Fruit fly (Drosophila melanogaster): ENCODE measurements around the gene Tango14.

The Tango14 gene

dm6 chr2L:1123078-1123818, 35.2 kb upstream of the Tango14 start (continued):
- TF ChIP-seq CG12104 (GFP tag; optimal IDR thresholded peaks at IDR 0.05): no peak
- no peak for TF ChIP-seq D (optimal IDR thresholded peaks at IDR 0.05)
- peak; percentile 67 for TF ChIP-seq D (GFP tag; optimal IDR thresholded peaks at IDR 0.05)
- TF ChIP-seq CG15269 (tag; optimal IDR thresholded peaks at IDR 0.05): no peak
- peak; percentile 56 for TF ChIP-seq CG17568 (GFP tag; optimal IDR thresholded peaks at IDR 0.05)
- TF ChIP-seq zf30C (GFP tag; optimal IDR thresholded peaks at IDR 0.05): no peak
- TF ChIP-seq odd (GFP tag; optimal IDR thresholded peaks at IDR 0.05): peak; percentile 20
- no peak for TF ChIP-seq CG14965 (GFP tag; optimal IDR thresholded peaks at IDR 0.05; ENCODE audit: borderline replicate concordance)
- 0 out of 3 replicates have a peak, but pooled peaks have one; percentile 40 for TF ChIP-seq z (GFP tag; IDR thresholded peaks at IDR 0.05)
- TF ChIP-seq CG33557 (GFP tag; optimal IDR thresholded peaks at IDR 0.05): peak; percentile 83
- no peak for TF ChIP-seq pzg (GFP tag; optimal IDR thresholded peaks at IDR 0.05)
- TF ChIP-seq pb (GFP tag; optimal IDR thresholded peaks at IDR 0.05): no peak
- TF ChIP-seq CG16779 (GFP tag; IDR thresholded peaks at IDR 0.05): no peak
- peak; percentile 88 for TF ChIP-seq sens (GFP tag)
- no peak for TF ChIP-seq CG16813 (GFP tag; IDR thresholded peaks at IDR 0.05; ENCODE audit: partially characterized antibody)
- TF ChIP-seq Atf-2 (GFP tag; optimal IDR thresholded peaks at IDR 0.05): no peak
- no peak for TF ChIP-seq pros (GFP tag; optimal IDR thresholded peaks at IDR 0.05)
- TF ChIP-seq CG11456 (GFP tag; IDR thresholded peaks at IDR 0.05): no peak
- no peak for TF ChIP-seq al (GFP tag; IDR thresholded peaks at IDR 0.05)
- TF ChIP-seq chinmo (GFP tag; IDR thresholded peaks at IDR 0.05; ENCODE audit: partially characterized antibody): no peak
- peak; percentile 5 for TF ChIP-seq run (tag; optimal IDR thresholded peaks at IDR 0.05)
- TF ChIP-seq Mad (GFP tag; optimal IDR thresholded peaks at IDR 0.05): no peak
- TF ChIP-seq tin (GFP tag; optimal IDR thresholded peaks at IDR 0.05): no peak
- TF ChIP-seq Meics (GFP tag; optimal IDR thresholded peaks at IDR 0.05): no peak
- TF ChIP-seq CG7271 (tag; optimal IDR thresholded peaks at IDR 0.05): peak; percentile 59
- peak; percentile 67 for TF ChIP-seq bab2 (GFP tag; optimal IDR thresholded peaks at IDR 0.05)
- no peak for TF ChIP-seq CG10147 (GFP tag; optimal IDR thresholded peaks at IDR 0.05)
- TF ChIP-seq gcm (GFP tag; optimal IDR thresholded peaks at IDR 0.05): peak; percentile 55
- TF ChIP-seq CG6813 (GFP tag; optimal IDR thresholded peaks at IDR 0.05): peak; percentile 74
- no peak for TF ChIP-seq CG32772 (GFP tag; IDR thresholded peaks at IDR 0.05)
- TF ChIP-seq dimm (GFP tag; IDR thresholded peaks at IDR 0.05): no peak
- no peak for TF ChIP-seq dati (GFP tag; IDR thresholded peaks at IDR 0.05)
- TF ChIP-seq Jarid2 (GFP tag; optimal IDR thresholded peaks at IDR 0.05): peak; percentile 4
- TF ChIP-seq Mes4 (GFP tag; optimal IDR thresholded peaks at IDR 0.05): no peak
- TF ChIP-seq luna (GFP tag; optimal IDR thresholded peaks at IDR 0.05): no peak
- TF ChIP-seq fd3F (GFP tag; optimal IDR thresholded peaks at IDR 0.05): no peak
- peak; percentile 46 for TF ChIP-seq oc (tag; optimal IDR thresholded peaks at IDR 0.05)
- TF ChIP-seq Awh (GFP tag; IDR thresholded peaks at IDR 0.05): no peak
- no peak for TF ChIP-seq prd (optimal IDR thresholded peaks at IDR 0.05)
- TF ChIP-seq prd (GFP tag; IDR thresholded peaks at IDR 0.05): no peak
- TF ChIP-seq sob (GFP tag; IDR thresholded peaks at IDR 0.05): no peak
- no peak for TF ChIP-seq eyg (GFP tag; optimal IDR thresholded peaks at IDR 0.05)
- no peak for TF ChIP-seq CG10321 (GFP tag; IDR thresholded peaks at IDR 0.05)
- no peak for TF ChIP-seq HLHmδ (GFP tag; optimal IDR thresholded peaks at IDR 0.05)
- TF ChIP-seq CG17359 (tag; optimal IDR thresholded peaks at IDR 0.05): peak; percentile 74
- TF ChIP-seq Xrp1 (GFP tag; IDR thresholded peaks at IDR 0.05): peak; percentile 81
- TF ChIP-seq hbn (GFP tag; IDR thresholded peaks at IDR 0.05; ENCODE audit: partially characterized antibody): no peak
- TF ChIP-seq Optix (GFP tag; IDR thresholded peaks at IDR 0.05): no peak
- TF ChIP-seq Nf-YA (GFP tag; IDR thresholded peaks at IDR 0.05): no peak
- peak; percentile 3 for TF ChIP-seq CG10654 (GFP tag; optimal IDR thresholded peaks at IDR 0.05)
